Fruit fly (Drosophila melanogaster): ENCODE data around the gene CG9154.

dm6 chr2L:6082157-6082645 lies 11.7 kb upstream of the CG9154 start, which contains the start of gene Kr-h1:
- TF ChIP-seq CG8478 (optimal IDR thresholded peaks at IDR 0.05): no peak
- no peak for TF ChIP-seq CTCF (optimal IDR thresholded peaks at IDR 0.05)

Data from S2 (cell line).